Worm (Caenorhabditis elegans): ENCODE measurements around the gene W04G3.10.

The W04G3.10 gene

DNA sequence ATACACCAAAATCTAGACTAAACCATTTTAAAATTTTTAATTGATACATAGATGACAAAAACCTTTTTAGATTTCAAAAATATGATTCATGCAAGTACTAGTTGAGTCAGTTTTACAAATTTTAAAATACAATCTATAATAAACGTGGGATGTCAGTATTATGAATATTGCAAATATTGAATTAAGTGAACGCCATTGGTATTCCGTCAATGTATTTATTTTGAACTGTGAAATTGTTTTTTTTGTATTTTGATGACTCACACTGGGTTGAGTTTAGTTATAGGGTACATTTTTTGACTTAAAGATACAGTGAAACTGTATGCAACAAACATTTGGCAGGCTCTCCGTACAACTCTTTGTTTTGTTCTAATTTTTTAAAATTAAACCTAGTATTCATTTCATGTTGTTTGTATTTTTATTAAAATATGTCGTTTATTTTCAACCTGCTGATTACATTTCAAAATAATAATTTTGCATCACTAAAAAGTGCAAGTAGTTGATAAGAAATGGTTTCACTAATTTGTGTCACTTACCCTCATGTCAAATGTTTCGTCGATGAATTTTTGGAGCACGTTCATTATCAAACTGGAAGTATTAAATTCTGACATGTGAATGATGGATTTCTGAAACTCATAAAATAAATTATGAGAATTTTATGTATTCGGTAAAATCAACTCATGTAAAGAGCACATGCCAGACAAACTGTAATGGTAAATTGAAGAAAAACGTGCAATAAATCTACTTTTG is 27.0 kb upstream of the W04G3.10 start, which contains the start of gene W02H3.1:
Gene W02H3.1 (minus strand): TSS at position 578 of the 747 bp plus-strand sequence.
- TF ChIP-seq ref-1 (GFP tag; conservative IDR thresholded peaks at IDR 0.05) (no peak), klf-2 (GFP tag; conservative IDR thresholded peaks at IDR 0.05) (no peak), med-1 (GFP tag; optimal IDR thresholded peaks at IDR 0.05; ENCODE audit: insufficient read depth) (no peak), ztf-23 (GFP tag; IDR thresholded peaks at IDR 0.05) (no peak), tab-1 (GFP tag; IDR thresholded peaks at IDR 0.05) (no peak), cog-1 (tag; optimal IDR thresholded peaks at IDR 0.05) (no peak), T22C8.4 (GFP tag; IDR thresholded peaks at IDR 0.05) (no peak), flt-1 (GFP tag; IDR thresholded peaks at IDR 0.05) (no peak), ztf-29 (GFP tag; IDR thresholded peaks at IDR 0.05) (no peak)

- TF ChIP-seq klf-2 (GFP tag; conservative IDR thresholded peaks at IDR 0.05) (no peak), flt-1 (GFP tag; IDR thresholded peaks at IDR 0.05) (no peak), ref-1 (GFP tag; conservative IDR thresholded peaks at IDR 0.05) (no peak), ztf-23 (GFP tag; IDR thresholded peaks at IDR 0.05) (no peak), cog-1 (tag; optimal IDR thresholded peaks at IDR 0.05) (no peak), ztf-29 (GFP tag; IDR thresholded peaks at IDR 0.05) (no peak), tab-1 (GFP tag; IDR thresholded peaks at IDR 0.05) (no peak), T22C8.4 (GFP tag; IDR thresholded peaks at IDR 0.05) (no peak), med-1 (GFP tag; optimal IDR thresholded peaks at IDR 0.05; ENCODE audit: insufficient read depth) (no peak)
These were observed 25.1 kb upstream of the W04G3.10 start for ce11 chrX:11103173-11103572.

DNA sequence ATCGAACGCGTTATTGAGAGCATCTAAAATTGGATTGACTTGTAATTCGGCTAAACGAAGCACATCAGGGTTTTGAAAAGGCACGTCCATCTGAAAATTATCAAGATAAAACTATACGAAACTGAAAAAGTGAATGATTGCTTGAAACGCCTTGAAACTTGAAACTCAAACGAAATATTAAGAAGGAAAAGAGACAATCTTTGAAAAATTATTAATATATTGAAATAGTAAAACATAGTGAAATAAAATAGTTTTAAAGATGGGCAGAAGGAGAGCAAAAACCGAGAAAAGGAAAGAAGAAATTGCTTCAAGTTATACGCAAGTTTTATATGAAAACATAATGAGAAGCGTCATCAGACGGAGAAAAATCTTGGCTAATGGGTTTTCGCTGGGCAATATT is 20.0 kb upstream of the W04G3.10 start, which contains the start of gene W02H3.3:
Gene W02H3.3 (minus strand): TSS at position 101 of the 400 bp plus-strand sequence.
- TF ChIP-seq tab-1 (GFP tag; IDR thresholded peaks at IDR 0.05) (no peak), flt-1 (GFP tag; IDR thresholded peaks at IDR 0.05) (no peak), med-1 (GFP tag; optimal IDR thresholded peaks at IDR 0.05; ENCODE audit: insufficient read depth) (no peak), ztf-23 (GFP tag; IDR thresholded peaks at IDR 0.05) (no peak), T22C8.4 (GFP tag; IDR thresholded peaks at IDR 0.05) (no peak), cog-1 (tag; optimal IDR thresholded peaks at IDR 0.05) (no peak), ref-1 (GFP tag; conservative IDR thresholded peaks at IDR 0.05) (no peak), ztf-29 (GFP tag; IDR thresholded peaks at IDR 0.05) (no peak), klf-2 (GFP tag; conservative IDR thresholded peaks at IDR 0.05) (no peak)

- TF ChIP-seq klf-2 (GFP tag; conservative IDR thresholded peaks at IDR 0.05) (no peak), tab-1 (GFP tag; IDR thresholded peaks at IDR 0.05) (no peak), med-1 (GFP tag; optimal IDR thresholded peaks at IDR 0.05; ENCODE audit: insufficient read depth) (no peak), T22C8.4 (GFP tag; IDR thresholded peaks at IDR 0.05) (no peak), ztf-29 (GFP tag; IDR thresholded peaks at IDR 0.05) (no peak), cog-1 (tag; optimal IDR thresholded peaks at IDR 0.05) (no peak), ztf-23 (GFP tag; IDR thresholded peaks at IDR 0.05) (no peak), flt-1 (GFP tag; IDR thresholded peaks at IDR 0.05) (no peak), ref-1 (GFP tag; conservative IDR thresholded peaks at IDR 0.05) (no peak)
These were observed 19.3 kb upstream of the W04G3.10 start for ce11 chrX:11097343-11097742.

DNA sequence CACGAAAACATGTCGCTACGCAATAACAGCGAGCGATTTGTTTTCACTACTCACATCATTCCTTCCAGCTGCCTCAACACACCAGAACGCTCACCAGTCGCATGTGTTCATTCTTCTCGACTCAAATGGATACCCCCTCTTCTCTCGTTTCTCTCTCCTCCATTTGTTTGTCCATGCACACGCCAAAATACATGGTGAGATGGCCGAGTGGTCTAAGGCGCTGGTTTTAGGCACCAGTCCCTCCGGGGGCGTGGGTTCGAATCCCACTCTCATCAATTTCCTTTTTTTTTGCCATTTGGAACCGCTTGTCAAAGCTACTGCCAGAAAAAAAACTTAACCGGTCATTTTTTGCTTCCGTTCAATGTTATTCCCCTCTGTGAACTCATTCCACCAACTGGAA is 17.4 kb upstream of the W04G3.10 start:
- peak; percentile 79 for TF ChIP-seq ztf-29 (GFP tag; IDR thresholded peaks at IDR 0.05)
- TF ChIP-seq T22C8.4 (GFP tag; IDR thresholded peaks at IDR 0.05), result peak; percentile 86
- peak; percentile 83 for TF ChIP-seq cog-1 (tag; optimal IDR thresholded peaks at IDR 0.05)
- TF ChIP-seq tab-1 (GFP tag; IDR thresholded peaks at IDR 0.05), result peak; percentile 90
- peak; percentile 94 for TF ChIP-seq flt-1 (GFP tag; IDR thresholded peaks at IDR 0.05)
- peak; percentile 85 for TF ChIP-seq ref-1 (GFP tag; conservative IDR thresholded peaks at IDR 0.05)
- TF ChIP-seq ztf-23 (GFP tag; IDR thresholded peaks at IDR 0.05), result peak; percentile 86
- TF ChIP-seq klf-2 (GFP tag; conservative IDR thresholded peaks at IDR 0.05), result peak; percentile 82
- TF ChIP-seq med-1 (GFP tag; optimal IDR thresholded peaks at IDR 0.05; ENCODE audit: insufficient read depth), result peak; percentile 35

- peak; percentile 98 for TF ChIP-seq cog-1 (tag; optimal IDR thresholded peaks at IDR 0.05)
- TF ChIP-seq T22C8.4 (GFP tag; IDR thresholded peaks at IDR 0.05), result peak; percentile 100
- peak; percentile 85 for TF ChIP-seq klf-2 (GFP tag; conservative IDR thresholded peaks at IDR 0.05)
- peak; percentile 90 for TF ChIP-seq flt-1 (GFP tag; IDR thresholded peaks at IDR 0.05)
- TF ChIP-seq tab-1 (GFP tag; IDR thresholded peaks at IDR 0.05), result no peak; the same call in none of the 2 replicates
- TF ChIP-seq ztf-29 (GFP tag; IDR thresholded peaks at IDR 0.05), result peak; percentile 69
- no peak for TF ChIP-seq ref-1 (GFP tag; conservative IDR thresholded peaks at IDR 0.05)
- peak; percentile 93 for TF ChIP-seq ztf-23 (GFP tag; IDR thresholded peaks at IDR 0.05)
- TF ChIP-seq med-1 (GFP tag; optimal IDR thresholded peaks at IDR 0.05; ENCODE audit: insufficient read depth), result peak; percentile 76
These were observed 16.0 kb upstream of the W04G3.10 start for ce11 chrX:11093985-11094593.

- no peak for TF ChIP-seq ztf-29 (GFP tag; IDR thresholded peaks at IDR 0.05)
- TF ChIP-seq cog-1 (tag; optimal IDR thresholded peaks at IDR 0.05), result no peak
- TF ChIP-seq T22C8.4 (GFP tag; IDR thresholded peaks at IDR 0.05), result no peak
- no peak for TF ChIP-seq tab-1 (GFP tag; IDR thresholded peaks at IDR 0.05)
- TF ChIP-seq ztf-23 (GFP tag; IDR thresholded peaks at IDR 0.05), result no peak
- TF ChIP-seq flt-1 (GFP tag; IDR thresholded peaks at IDR 0.05), result no peak
- TF ChIP-seq med-1 (GFP tag; optimal IDR thresholded peaks at IDR 0.05; ENCODE audit: insufficient read depth), result no peak
- TF ChIP-seq klf-2 (GFP tag; conservative IDR thresholded peaks at IDR 0.05), result no peak
- no peak for TF ChIP-seq ref-1 (GFP tag; conservative IDR thresholded peaks at IDR 0.05)
These were observed 10.9 kb upstream of the W04G3.10 start, which contains the start of gene W04G3.11 for ce11 chrX:11088952-11089351. W04G3.11 (plus strand) TSS chrX:11089195.

DNA sequence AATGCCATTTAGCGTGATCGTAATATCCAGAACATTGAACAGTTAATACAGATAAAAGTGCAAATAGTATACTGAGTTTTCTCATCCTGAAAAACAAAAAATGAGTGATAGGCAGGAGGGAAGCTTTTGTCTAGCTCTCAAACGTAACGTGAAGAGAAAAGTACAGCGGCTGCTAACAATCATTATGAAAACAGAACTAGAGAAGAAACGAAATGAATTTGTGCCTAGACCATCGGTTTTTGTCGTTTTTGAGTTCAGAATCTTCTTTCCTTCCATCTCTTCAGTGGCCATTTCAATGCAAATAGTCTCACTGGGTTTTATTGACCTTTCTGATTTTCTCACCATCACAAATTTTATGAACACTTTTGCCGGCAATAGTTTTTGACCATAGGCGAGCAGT is 7.1 kb upstream of the W04G3.10 start, which contains the start of gene W04G3.7:
Gene W04G3.7 (minus strand): TSS at position 101 of the 400 bp plus-strand sequence.
- TF ChIP-seq ref-1 (GFP tag; conservative IDR thresholded peaks at IDR 0.05), result no peak
- no peak for TF ChIP-seq med-1 (GFP tag; optimal IDR thresholded peaks at IDR 0.05; ENCODE audit: insufficient read depth)
- TF ChIP-seq cog-1 (tag; optimal IDR thresholded peaks at IDR 0.05), result no peak

DNA sequence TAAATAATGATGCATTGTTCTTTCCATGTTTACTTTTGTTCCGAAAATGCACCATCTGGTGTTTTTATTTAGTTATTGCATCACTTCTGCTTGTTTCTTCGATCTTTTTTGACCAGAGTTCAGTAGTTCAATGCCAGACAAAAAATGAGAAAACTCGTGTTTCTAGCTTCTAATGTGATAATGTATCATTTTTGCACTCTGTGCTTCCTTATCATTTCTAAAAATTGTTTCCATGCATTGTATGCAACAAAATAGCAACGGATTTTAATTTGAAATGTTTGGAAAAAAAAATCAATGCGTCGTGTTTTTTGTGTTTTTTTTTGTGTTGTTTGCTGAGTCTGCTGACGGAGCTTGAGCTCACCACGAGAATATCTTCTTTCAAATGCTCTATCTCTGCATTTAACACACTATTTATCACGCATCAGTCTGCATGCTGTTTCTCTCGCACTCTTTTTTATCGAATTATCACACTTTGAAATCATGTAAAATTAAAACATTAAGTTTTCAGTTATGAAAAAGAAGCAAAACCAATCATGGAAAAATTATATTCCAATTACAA is 2.2 kb upstream of the W04G3.10 start, which contains the start of gene sulp-7:
Gene sulp-7 (plus strand): TSS at position 509 of the 559 bp plus-strand sequence.
- TF ChIP-seq cog-1 (tag; optimal IDR thresholded peaks at IDR 0.05) (no peak), med-1 (GFP tag; optimal IDR thresholded peaks at IDR 0.05; ENCODE audit: insufficient read depth) (no peak), ztf-29 (GFP tag; IDR thresholded peaks at IDR 0.05) (no peak), flt-1 (GFP tag; IDR thresholded peaks at IDR 0.05) (no peak), ref-1 (GFP tag; conservative IDR thresholded peaks at IDR 0.05) (no peak), T22C8.4 (GFP tag; IDR thresholded peaks at IDR 0.05) (no peak), klf-2 (GFP tag; conservative IDR thresholded peaks at IDR 0.05) (no peak), ztf-23 (GFP tag; IDR thresholded peaks at IDR 0.05) (no peak), tab-1 (GFP tag; IDR thresholded peaks at IDR 0.05) (no peak)

Measured in whole organism, midembryonic.